Fruit fly (Drosophila melanogaster) whole organism, prepupa: ENCODE data around the gene PpV.

Experiments used
- CG11294 ChIP-seq: fragments of 200-800 bp; sonication (Bioruptor generic); IDR thresholded peaks from 2 replicates; pipeline ENCODE4 v1.3.6; 2022; ENCODE audit warnings: missing biosample characterization, missing genetic modification characterization
- CG32006 ChIP-seq: fragments of 200-800 bp; sonication (Bioruptor generic); optimal IDR thresholded peaks from 3 replicates; lab custom pipeline; 2017; ENCODE audit warnings: missing biosample characterization, mild to moderate bottlenecking, missing genetic modification characterization
- CG6808 ChIP-seq: fragments of 200-800 bp; sonication (Bioruptor generic); optimal IDR thresholded peaks from 3 replicates; lab custom pipeline; 2017; ENCODE audit warnings: missing biosample characterization, missing genetic modification characterization, mild to moderate bottlenecking, moderate library complexity, missing genetic modification reagents
- CG6854 ChIP-seq: fragments of 200-800 bp; sonication (Bioruptor generic); optimal IDR thresholded peaks from 2 replicates; lab custom pipeline; 2017; ENCODE audit warnings: missing biosample characterization, mild to moderate bottlenecking, missing genetic modification characterization
- Eip93F ChIP-seq: fragments of 200-800 bp; sonication (Bioruptor generic); optimal IDR thresholded peaks from 2 replicates; lab custom pipeline; 2016; ENCODE audit warnings: missing biosample characterization, mild to moderate bottlenecking, missing genetic modification characterization
- Ets96B ChIP-seq: fragments of 200-800 bp; optimal IDR thresholded peaks from 2 replicates; lab custom pipeline; 2019; ENCODE audit warnings: missing biosample characterization, mild to moderate bottlenecking, missing genetic modification characterization, moderate library complexity
- Lpt ChIP-seq: fragments of 200-800 bp; sonication (Bioruptor generic); optimal IDR thresholded peaks from 3 replicates; lab custom pipeline; 2016; ENCODE audit warnings: missing biosample characterization, missing genetic modification characterization
- Sox15 ChIP-seq: fragments of 200-800 bp; sonication (Bioruptor generic); optimal IDR thresholded peaks from 3 replicates; lab custom pipeline; 2016; ENCODE audit warnings: missing biosample characterization, missing genetic modification characterization
- acj6 ChIP-seq: fragments of 200-800 bp; sonication (Bioruptor generic); optimal IDR thresholded peaks from 3 replicates; lab custom pipeline; 2016; ENCODE audit warnings: missing biosample characterization, missing genetic modification characterization
- lz ChIP-seq: fragments of 200-800 bp; sonication (Bioruptor generic); optimal IDR thresholded peaks from 3 replicates; lab custom pipeline; 2016; ENCODE audit warnings: missing biosample characterization, missing genetic modification characterization
- pdm3 ChIP-seq: fragments of 200-800 bp; sonication (Bioruptor generic); optimal IDR thresholded peaks from 3 replicates; lab custom pipeline; 2016; ENCODE audit warnings: missing biosample characterization, missing genetic modification characterization
- spab ChIP-seq: fragments of 200-800 bp; sonication (Bioruptor generic); optimal IDR thresholded peaks from 2 replicates; lab custom pipeline; 2017; ENCODE audit warnings: missing biosample characterization, mild to moderate bottlenecking, missing genetic modification characterization, missing genetic modification reagents

- no peak for TF ChIP-seq Ets96B (tag; lab: Kevin White, UChicago)
- no peak for TF ChIP-seq CG6854
- no peak for TF ChIP-seq Sox15 (GFP tag; lab: Kevin White, UChicago)
- TF ChIP-seq CG32006 (GFP tag; lab: Kevin White, UChicago), result no peak
- TF ChIP-seq pdm3 (GFP tag; lab: Kevin White, UChicago), result no peak
- no peak for TF ChIP-seq Lpt (GFP tag; lab: Kevin White, UChicago)
- TF ChIP-seq CG11294 (GFP tag; lab: Robert Waterston, UW), result no peak
- TF ChIP-seq spab (GFP tag; lab: Kevin White, UChicago), result no peak
- TF ChIP-seq Eip93F, result no peak
- TF ChIP-seq CG6808 (GFP tag; lab: Kevin White, UChicago), result no peak
- TF ChIP-seq lz (GFP tag; lab: Kevin White, UChicago), result no peak
- TF ChIP-seq acj6 (GFP tag; lab: Kevin White, UChicago), result no peak
Observed at dm6 chrX:6365632-6366356, 6.9 kb downstream of the PpV start, which contains the start of the genes swa and Marf.
